Fruit fly (Drosophila melanogaster) whole organism, embryonic: ENCODE results near the gene Myo95E.

Experiments used
- Aef1 ChIP-seq: fragments of 200-800 bp; sonication (Bioruptor generic); IDR thresholded peaks from 3 replicates; pipeline ENCODE4 v1.3.6; 2022; ENCODE audit warnings: missing biosample characterization, missing genetic modification characterization
- B-H1 ChIP-seq: fragments of 200-800 bp; sonication (Bioruptor generic); IDR thresholded peaks from 3 replicates; pipeline ENCODE4 v1.3.6; 2022; ENCODE audit warnings: missing biosample characterization, missing genetic modification characterization
- BEAF-32 ChIP-seq: fragments of 200-800 bp; sonication (Bioruptor generic); optimal IDR thresholded peaks from 3 replicates; lab custom pipeline; 2017; ENCODE audit warnings: missing biosample characterization, missing genetic modification characterization, mild to moderate bottlenecking, moderate library complexity, missing genetic modification reagents
- CG10274 ChIP-seq: fragments of 200-800 bp; sonication (Bioruptor generic); optimal IDR thresholded peaks from 3 replicates; lab custom pipeline; 2017; ENCODE audit warnings: missing biosample characterization, mild to moderate bottlenecking, missing genetic modification characterization
- CG12942 ChIP-seq: fragments of 200-800 bp; sonication (Bioruptor generic); optimal IDR thresholded peaks from 3 replicates; lab custom pipeline; 2016; ENCODE audit warnings: missing biosample characterization, missing genetic modification characterization
- CG15514 ChIP-seq: fragments of 200-800 bp; sonication (Bioruptor generic); optimal IDR thresholded peaks from 3 replicates; lab custom pipeline; 2017; ENCODE audit warnings: missing biosample characterization, missing genetic modification characterization, mild to moderate bottlenecking, moderate library complexity, missing genetic modification reagents
- CG17361 ChIP-seq: fragments of 200-800 bp; sonication (Bioruptor generic); IDR thresholded peaks from 3 replicates; pipeline ENCODE4 v1.3.6; 2022; ENCODE audit warnings: missing biosample characterization, missing genetic modification characterization
- CG17385 ChIP-seq: fragments of 200-800 bp; sonication (Bioruptor generic); optimal IDR thresholded peaks from 3 replicates; lab custom pipeline; 2018; ENCODE audit warnings: missing biosample characterization, mild to moderate bottlenecking, missing genetic modification characterization
- CG18599 ChIP-seq: fragments of 200-800 bp; sonication (Bioruptor generic); optimal IDR thresholded peaks from 3 replicates; lab custom pipeline; 2017; ENCODE audit warnings: missing biosample characterization, missing genetic modification characterization, mild to moderate bottlenecking, moderate library complexity, missing genetic modification reagents
- CG2120 ChIP-seq: fragments of 200-800 bp; sonication (Bioruptor generic); optimal IDR thresholded peaks from 3 replicates; lab custom pipeline; 2016; ENCODE audit warnings: missing biosample characterization, missing genetic modification characterization
- CG3163 ChIP-seq: fragments of 200-800 bp; sonication (Bioruptor generic); optimal IDR thresholded peaks from 3 replicates; lab custom pipeline; 2016; ENCODE audit warnings: missing biosample characterization, missing genetic modification characterization
- CG3281 ChIP-seq: fragments of 200-800 bp; sonication (Bioruptor generic); optimal IDR thresholded peaks from 3 replicates; lab custom pipeline; 2017; ENCODE audit warnings: missing biosample characterization, mild to moderate bottlenecking, missing genetic modification characterization
- CG33557 ChIP-seq: fragments of 200-800 bp; sonication (Bioruptor generic); optimal IDR thresholded peaks from 2 replicates; lab custom pipeline; 2019; ENCODE audit warnings: missing biosample characterization, mild to moderate bottlenecking, missing genetic modification characterization, moderate library complexity
- CG4617 ChIP-seq: fragments of 200-800 bp; sonication (Bioruptor generic); optimal IDR thresholded peaks from 3 replicates; lab custom pipeline; 2016; ENCODE audit warnings: missing biosample characterization, missing genetic modification characterization, borderline replicate concordance
- CG6813 ChIP-seq: fragments of 200-800 bp; sonication (Bioruptor generic); optimal IDR thresholded peaks from 2 replicates; lab custom pipeline; 2017; ENCODE audit warnings: missing biosample characterization, missing genetic modification characterization, mild to moderate bottlenecking, moderate library complexity, missing genetic modification reagents
- CG8388 ChIP-seq: fragments of 200-800 bp; sonication (Bioruptor generic); optimal IDR thresholded peaks from 2 replicates; lab custom pipeline; 2019; ENCODE audit warnings: missing biosample characterization, mild to moderate bottlenecking, missing genetic modification characterization, moderate library complexity
- D19A ChIP-seq: fragments of 200-800 bp; optimal IDR thresholded peaks from 3 replicates; lab custom pipeline; 2019; ENCODE audit warnings: missing biosample characterization, mild to moderate bottlenecking, missing genetic modification characterization, moderate library complexity
- Dbx ChIP-seq: fragments of 200-800 bp; sonication (Bioruptor generic); IDR thresholded peaks from 3 replicates; pipeline ENCODE4 v1.3.6; 2022; ENCODE audit warnings: missing biosample characterization, missing genetic modification characterization
- Dek ChIP-seq: fragments of 200-800 bp; sonication (Bioruptor generic); optimal IDR thresholded peaks from 3 replicates; lab custom pipeline; 2019; ENCODE audit warnings: missing biosample characterization, mild to moderate bottlenecking, missing genetic modification characterization, moderate library complexity
- Drgx ChIP-seq: fragments of 200-800 bp; sonication (Bioruptor generic); IDR thresholded peaks from 2 replicates; pipeline ENCODE4 v1.3.6; 2022; ENCODE audit warnings: missing biosample characterization, missing genetic modification characterization
- Elba2 ChIP-seq: fragments of 200-800 bp; sonication (Bioruptor generic); optimal IDR thresholded peaks from 3 replicates; lab custom pipeline; 2016; ENCODE audit warnings: missing biosample characterization, missing genetic modification characterization
- H2.0 ChIP-seq: fragments of 200-800 bp; sonication (Bioruptor generic); IDR thresholded peaks from 2 replicates; pipeline ENCODE4 v1.3.6; 2022; ENCODE audit warnings: missing biosample characterization, missing genetic modification characterization
- Hr51 ChIP-seq, 2 experiments: fragments of 200-800 bp; sonication (Bioruptor generic); optimal IDR thresholded peaks; 2 replicates in 1 of 2; 3 replicates in 1 of 2; lab custom pipeline; 2016 to 2018; ENCODE audit warnings: missing biosample characterization in 2 of 2, missing genetic modification characterization in 2 of 2, mild to moderate bottlenecking in 1 of 2, moderate library complexity in 1 of 2
- Med ChIP-seq: fragments of 200-800 bp; sonication (Bioruptor generic); peaks from one replicate; lab custom pipeline; 2016; ENCODE audit warnings: missing biosample characterization, missing genetic modification characterization, mild to moderate bottlenecking, inconsistent platforms, moderate library complexity
- Sin3A ChIP-seq: fragments of >200 bp; optimal IDR thresholded peaks from 2 replicates; lab custom pipeline; 2018
- Tbp ChIP-seq: fragments of >200 bp; optimal IDR thresholded peaks from 2 replicates; lab custom pipeline; 2018; ENCODE audit warnings: missing biosample characterization, missing genetic modification characterization
- bab2 ChIP-seq: fragments of 200-800 bp; sonication (Bioruptor generic); optimal IDR thresholded peaks from 2 replicates; lab custom pipeline; 2016; ENCODE audit warnings: missing biosample characterization, missing genetic modification characterization
- bsh ChIP-seq, 2 experiments: fragments of 200-800 bp; sonication (Bioruptor generic); optimal IDR thresholded peaks; 2 replicates each; lab custom pipeline; 2017 to 2018; ENCODE audit warnings: mild to moderate bottlenecking in 2 of 2, missing biosample characterization in 2 of 2, missing genetic modification characterization in 2 of 2, moderate library complexity in 1 of 2
- esg ChIP-seq: fragments of 200-800 bp; sonication (Bioruptor generic); conservative IDR thresholded peaks from 2 replicates; pipeline ENCODE4 v1.3.6; 2022; ENCODE audit warnings: missing biosample characterization, missing genetic modification characterization
- grau ChIP-seq: fragments of 200-800 bp; optimal IDR thresholded peaks from 3 replicates; lab custom pipeline; 2019; ENCODE audit warnings: missing biosample characterization, mild to moderate bottlenecking, missing genetic modification characterization, moderate library complexity
- gro ChIP-seq: fragments of 200-800 bp; sonication (Bioruptor generic); optimal IDR thresholded peaks from 2 replicates; lab custom pipeline; 2016; ENCODE audit warnings: missing biosample characterization, missing genetic modification characterization
- gsb-n ChIP-seq: fragments of 200-800 bp; sonication (Bioruptor generic); optimal IDR thresholded peaks from 3 replicates; lab custom pipeline; 2018; ENCODE audit warnings: missing biosample characterization, mild to moderate bottlenecking, missing genetic modification characterization
- her ChIP-seq: fragments of 200-800 bp; sonication (Bioruptor generic); optimal IDR thresholded peaks from 2 replicates; lab custom pipeline; 2016; ENCODE audit warnings: missing biosample characterization, missing genetic modification characterization
- hth ChIP-seq: fragments of >200 bp; optimal IDR thresholded peaks from 2 replicates; lab custom pipeline; 2017; ENCODE audit warnings: inconsistent platforms
- lbe ChIP-seq: fragments of 200-800 bp; sonication (Bioruptor generic); optimal IDR thresholded peaks from 2 replicates; lab custom pipeline; 2016; ENCODE audit warnings: missing biosample characterization, mild to moderate bottlenecking, missing genetic modification characterization
- lilli ChIP-seq: fragments of 200-800 bp; sonication (Bioruptor generic); optimal IDR thresholded peaks from 3 replicates; lab custom pipeline; 2016; ENCODE audit warnings: missing biosample characterization, missing genetic modification characterization
- lmd ChIP-seq: fragments of 200-800 bp; sonication (Bioruptor generic); IDR thresholded peaks from 2 replicates; pipeline ENCODE4 v1.3.6; 2022; ENCODE audit warnings: missing biosample characterization, missing genetic modification characterization
- otp ChIP-seq: fragments of 200-800 bp; sonication (Bioruptor generic); IDR thresholded peaks from 3 replicates; pipeline ENCODE4, ENCODE4 v1.3.6; 2022; ENCODE audit warnings: missing biosample characterization, missing genetic modification characterization
- pum ChIP-seq: fragments of 200-800 bp; sonication (Bioruptor generic); optimal IDR thresholded peaks from 2 replicates; lab custom pipeline; 2016; ENCODE audit warnings: missing biosample characterization, missing genetic modification characterization
- row ChIP-seq: fragments of 200-800 bp; sonication (Bioruptor generic); IDR thresholded peaks from 3 replicates; pipeline ENCODE4 v1.3.6; 2022; ENCODE audit warnings: missing biosample characterization, missing genetic modification characterization
- sc ChIP-seq, 3 experiments: fragments of >200 bp in 2 of 3; fragments of 200-800 bp in 1 of 3; sonication (Bioruptor generic) in 1 of 3; optimal IDR thresholded peaks; 2 replicates in 2 of 3; 3 replicates in 1 of 3; lab custom pipeline; 2017; ENCODE audit warnings: mild to moderate bottlenecking in 1 of 3, missing biosample characterization in 1 of 3, missing genetic modification characterization in 1 of 3, missing genetic modification reagents in 1 of 3
- ssp ChIP-seq: fragments of 200-800 bp; sonication (Bioruptor generic); IDR thresholded peaks from 2 replicates; pipeline ENCODE4 v1.3.6; 2022; ENCODE audit warnings: missing biosample characterization, missing genetic modification characterization
- tna ChIP-seq: fragments of 200-800 bp; sonication (Bioruptor generic); IDR thresholded peaks from 2 replicates; pipeline ENCODE4 v1.3.6; 2022; ENCODE audit warnings: missing biosample characterization, missing genetic modification characterization; ENCODE audit not compliant: partially characterized antibody
- trh ChIP-seq: fragments of 200-800 bp; sonication (Bioruptor generic); optimal IDR thresholded peaks from 2 replicates; lab custom pipeline; 2016; ENCODE audit warnings: missing biosample characterization, missing genetic modification characterization
- twi ChIP-seq: fragments of 200-800 bp; optimal IDR thresholded peaks from 2 replicates; lab custom pipeline; 2019; ENCODE audit warnings: missing biosample characterization, mild to moderate bottlenecking, missing genetic modification characterization, moderate library complexity
- tx ChIP-seq: fragments of 200-800 bp; sonication (Bioruptor generic); optimal IDR thresholded peaks from 2 replicates; lab custom pipeline; 2016; ENCODE audit warnings: missing biosample characterization, missing genetic modification characterization
- vfl ChIP-seq: fragments of 200-800 bp; sonication (Bioruptor generic); optimal IDR thresholded peaks from 2 replicates; lab custom pipeline; 2016; ENCODE audit warnings: missing biosample characterization, missing genetic modification characterization
- wek ChIP-seq: fragments of 200-800 bp; sonication (Bioruptor generic); optimal IDR thresholded peaks from 3 replicates; lab custom pipeline; 2018; ENCODE audit warnings: missing biosample characterization, mild to moderate bottlenecking, missing genetic modification characterization, moderate library complexity

Myo95E gene

dm6 chr3R:24148838-24149237 lies 12.5 kb downstream of the Myo95E start, which contains the start of gene Slimp (continued):
- no peak for TF ChIP-seq otp (GFP tag; lab: Robert Waterston, UW)
- TF ChIP-seq D19A (tag; lab: Kevin White, UChicago), result peak; percentile 48
- TF ChIP-seq wek (GFP tag; lab: Kevin White, UChicago), result peak; percentile 98
- no peak for TF ChIP-seq pum (GFP tag; lab: Kevin White, UChicago)
- TF ChIP-seq tna (GFP tag; lab: Robert Waterston, UW), result no peak
- TF ChIP-seq CG18599 (GFP tag; lab: Kevin White, UChicago), result peak; percentile 42
- peak; percentile 5 for TF ChIP-seq CG8388 (GFP tag; lab: Kevin White, UChicago)
- TF ChIP-seq CG33557 (GFP tag; lab: Kevin White, UChicago), result no peak
- no peak for TF ChIP-seq twi (tag; lab: Kevin White, UChicago)
- no peak for TF ChIP-seq Aef1 (GFP tag; lab: Robert Waterston, UW)
- TF ChIP-seq CG15514 (GFP tag; lab: Kevin White, UChicago), result peak; percentile 89
- TF ChIP-seq trh (GFP tag; lab: Kevin White, UChicago), result no peak
- no peak for TF ChIP-seq sc (optimal IDR thresholded peaks at IDR 0.05; lab: Kevin White, UChicago)
- no peak for TF ChIP-seq sc (GFP tag; optimal IDR thresholded peaks at IDR 0.05; lab: Kevin White, UChicago)
- no peak for TF ChIP-seq B-H1 (GFP tag; lab: Robert Waterston, UW)
- TF ChIP-seq ssp, result 0 out of 2 replicates have a peak, but pooled peaks have one; percentile 10
- TF ChIP-seq lbe (GFP tag; lab: Kevin White, UChicago), result peak; percentile 7
- peak; percentile 16 for TF ChIP-seq BEAF-32 (GFP tag; lab: Kevin White, UChicago)
- peak; percentile 45 for TF ChIP-seq Elba2
- no peak for TF ChIP-seq esg (GFP tag; lab: Robert Waterston, UW)
- 0 out of 3 replicates have a peak, but pooled peaks have one; percentile 32 for TF ChIP-seq CG17361 (GFP tag; lab: Robert Waterston, UW)
- peak; percentile 52 for TF ChIP-seq CG2120 (GFP tag; lab: Kevin White, UChicago)
- peak; percentile 47; the same call in 2 of the 3 replicates for TF ChIP-seq row (GFP tag; lab: Robert Waterston, UW)
- peak; percentile 8 for TF ChIP-seq CG17385
- TF ChIP-seq hth (lab: Kevin White, UChicago), result no peak
- TF ChIP-seq CG4617 (GFP tag; lab: Kevin White, UChicago), result peak; percentile 11
- TF ChIP-seq Sin3A, result peak; percentile 28
- peak; percentile 6 for TF ChIP-seq CG3281 (GFP tag; lab: Kevin White, UChicago)
- peak; percentile 25 for TF ChIP-seq lilli (GFP tag; lab: Kevin White, UChicago)
- TF ChIP-seq Hr51 (GFP tag; optimal IDR thresholded peaks at IDR 0.05; lab: Kevin White, UChicago), result peak in 1 of 2 experiments; percentile 26

dm6 chr3R:24144542-24144941 lies 16.8 kb downstream of the Myo95E start:
- TF ChIP-seq CG3163 (GFP tag; lab: Kevin White, UChicago), result no peak
- peak; percentile 7 for TF ChIP-seq Med
- peak; percentile 58 for TF ChIP-seq CG10274 (GFP tag; lab: Kevin White, UChicago)
- TF ChIP-seq bsh (GFP tag; optimal IDR thresholded peaks at IDR 0.05; lab: Kevin White, UChicago), result peak in 1 of 2 experiments; percentile 86
- no peak for TF ChIP-seq Dek (tag; lab: Kevin White, UChicago)
- TF ChIP-seq her (GFP tag; lab: Kevin White, UChicago), result no peak

- no peak for TF ChIP-seq Tbp (GFP tag; lab: Kevin White, UChicago)
- no peak for TF ChIP-seq lmd
- TF ChIP-seq H2.0 (GFP tag; lab: Robert Waterston, UW), result no peak
- no peak for TF ChIP-seq tx (GFP tag; lab: Kevin White, UChicago)
- no peak for TF ChIP-seq gsb-n (tag; lab: Kevin White, UChicago)
- peak; percentile 31; the same call in 1 of the 2 replicates for TF ChIP-seq Drgx
- no peak for TF ChIP-seq vfl (GFP tag; lab: Kevin White, UChicago)
- TF ChIP-seq CG6813 (GFP tag; lab: Kevin White, UChicago), result no peak
- TF ChIP-seq wek (GFP tag; lab: Kevin White, UChicago), result no peak
- no peak for TF ChIP-seq Dbx (GFP tag; lab: Robert Waterston, UW)
- TF ChIP-seq grau (tag; lab: Kevin White, UChicago), result no peak
- no peak for TF ChIP-seq CG12942 (GFP tag; lab: Kevin White, UChicago)
- TF ChIP-seq bab2, result no peak
- no peak for TF ChIP-seq Elba2
- no peak for TF ChIP-seq gro (GFP tag; lab: Kevin White, UChicago)
- TF ChIP-seq bsh (GFP tag; optimal IDR thresholded peaks at IDR 0.05; lab: Kevin White, UChicago), result peak in 1 of 2 experiments; percentile 48
Measured at dm6 chr3R:24143779-24144178, 17.5 kb downstream of the Myo95E start.
